Worm (Caenorhabditis elegans): ENCODE data around the gene F35G2.3.

DNA sequence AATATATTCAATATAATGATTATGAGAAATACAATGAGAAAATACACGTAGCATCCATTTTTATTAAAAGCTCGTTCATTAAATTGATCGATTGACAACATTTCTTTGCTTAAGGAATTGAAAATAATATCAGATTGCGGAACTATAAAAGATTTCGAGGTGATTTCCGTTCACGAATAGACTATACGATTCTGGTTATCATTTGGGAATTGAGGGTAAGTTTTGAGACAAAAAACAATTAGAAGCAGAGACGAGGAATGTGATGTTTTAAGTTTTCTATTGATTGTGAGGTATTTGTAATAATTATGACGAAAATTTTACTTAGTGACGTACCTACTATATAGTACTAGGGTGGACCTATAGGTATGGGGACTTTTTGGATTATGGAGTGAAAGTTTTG, 29.4 kb downstream of the F35G2.3 start, which contains the start of gene sre-19:
- TF ChIP-seq aly-2 (tag; optimal IDR thresholded peaks at IDR 0.05) = no peak
- no peak for TF ChIP-seq nhr-77 (tag; optimal IDR thresholded peaks at IDR 0.05)
- TF ChIP-seq nfya-1 (tag; optimal IDR thresholded peaks at IDR 0.05; ENCODE audit: insufficient read depth) = no peak
- no peak for TF ChIP-seq zag-1 (tag; optimal IDR thresholded peaks at IDR 0.05)
- no peak for TF ChIP-seq nhr-25 (tag; optimal IDR thresholded peaks at IDR 0.05)

All from whole organism, L3 larva.